Worm (Caenorhabditis elegans): ENCODE results near the gene jtr-1.

Gene jtr-1

ce11 chrIV:1408718-1409117 is 12.0 kb upstream of the jtr-1 start:
- TF ChIP-seq aha-1 (tag) (peak; percentile 61), F44E2.7 (GFP tag; IDR thresholded peaks at IDR 0.05) (0 out of 2 replicates have a peak, but pooled peaks have one; percentile 42), madf-9 (GFP tag; conservative IDR thresholded peaks at IDR 0.05) (no peak), rbr-2 (tag; optimal IDR thresholded peaks at IDR 0.05) (no peak), nhr-76 (tag; optimal IDR thresholded peaks at IDR 0.05) (no peak), unc-39 (tag; optimal IDR thresholded peaks at IDR 0.05) (no peak), ceh-28 (tag; optimal IDR thresholded peaks at IDR 0.05) (peak; percentile 93), cey-2 (tag; optimal IDR thresholded peaks at IDR 0.05; ENCODE audit: borderline replicate concordance, insufficient read depth) (no peak), pqm-1 (tag; optimal IDR thresholded peaks at IDR 0.05) (no peak)

- TF ChIP-seq lin-38 (GFP tag; IDR thresholded peaks at IDR 0.05) (no peak), dve-1 (tag; optimal IDR thresholded peaks at IDR 0.05; ENCODE audit: insufficient read depth) (no peak), zfp-2 (tag; optimal IDR thresholded peaks at IDR 0.05) (no peak), D1046.2 (GFP tag; IDR thresholded peaks at IDR 0.05) (no peak), ceh-28 (tag; optimal IDR thresholded peaks at IDR 0.05) (no peak), ZK337.2 (GFP tag; IDR thresholded peaks at IDR 0.05) (no peak), ZK546.5 (tag; optimal IDR thresholded peaks at IDR 0.05) (no peak), Y48G9A.11 (GFP tag; IDR thresholded peaks at IDR 0.05) (no peak), set-16 (GFP tag; IDR thresholded peaks at IDR 0.05) (no peak), attf-4 (tag; optimal IDR thresholded peaks at IDR 0.05) (no peak), fos-1 (tag; optimal IDR thresholded peaks at IDR 0.05) (no peak), nhr-6 (tag; optimal IDR thresholded peaks at IDR 0.05) (no peak), zfp-3 (GFP tag; conservative IDR thresholded peaks at IDR 0.05) (no peak), ztf-11 (tag; optimal IDR thresholded peaks at IDR 0.05) (no peak), mdl-1 (tag; optimal IDR thresholded peaks at IDR 0.05) (no peak), skn-1 (tag; optimal IDR thresholded peaks at IDR 0.05) (no peak), lin-39 (tag; optimal IDR thresholded peaks at IDR 0.05) (no peak)
Measured at ce11 chrIV:1409941-1410340, 10.8 kb upstream of the jtr-1 start, which contains the start of gene rpc-11. Gene rpc-11, minus strand, starts transcription at chrIV:1410041.

- TF ChIP-seq zip-11 (GFP tag; IDR thresholded peaks at IDR 0.05) (no peak), fos-1 (tag; optimal IDR thresholded peaks at IDR 0.05) (no peak), gei-8 (GFP tag; optimal IDR thresholded peaks at IDR 0.05) (no peak), hif-1 (tag; optimal IDR thresholded peaks at IDR 0.05) (peak in 1 of 2 experiments; percentile 92), pha-4 (GFP tag; IDR thresholded peaks at IDR 0.05) (no peak; the same call in 1 of the 2 replicates), pha-4 (tag; optimal IDR thresholded peaks at IDR 0.05) (no peak), set-16 (GFP tag; IDR thresholded peaks at IDR 0.05) (peak; percentile 77), F37D6.2 (tag; optimal IDR thresholded peaks at IDR 0.05) (peak; percentile 62), nhr-41 (GFP tag; IDR thresholded peaks at IDR 0.05) (no peak), nhr-10 (tag; optimal IDR thresholded peaks at IDR 0.05) (no peak), lim-7 (GFP tag; IDR thresholded peaks at IDR 0.05) (no peak), nhr-28 (tag; optimal IDR thresholded peaks at IDR 0.05) (peak; percentile 84), ama-1 (optimal IDR thresholded peaks at IDR 0.05) (peak; percentile 67), unc-39 (tag; optimal IDR thresholded peaks at IDR 0.05) (no peak), nhr-11 (tag; optimal IDR thresholded peaks at IDR 0.05) (peak; percentile 84), aha-1 (tag) (peak; percentile 99), T20F7.1 (GFP tag; optimal IDR thresholded peaks at IDR 0.05) (no peak), F26F4.8 (GFP tag; conservative IDR thresholded peaks at IDR 0.05) (no peak), php-3 (GFP tag; IDR thresholded peaks at IDR 0.05) (no peak), nhr-77 (tag; optimal IDR thresholded peaks at IDR 0.05) (peak; percentile 91), mep-1 (tag; optimal IDR thresholded peaks at IDR 0.05) (peak; percentile 89), daf-8 (GFP tag; IDR thresholded peaks at IDR 0.05) (no peak), ctbp-1 (GFP tag; IDR thresholded peaks at IDR 0.05) (no peak), zip-2 (tag; optimal IDR thresholded peaks at IDR 0.05) (no peak), zfp-3 (GFP tag; conservative IDR thresholded peaks at IDR 0.05) (no peak; the same call in 1 of the 2 replicates), nhr-6 (tag; optimal IDR thresholded peaks at IDR 0.05) (peak; percentile 70), snpc-4 (tag; optimal IDR thresholded peaks at IDR 0.05) (no peak), ceh-62 (tag; optimal IDR thresholded peaks at IDR 0.05) (no peak), mxl-2 (GFP tag; conservative IDR thresholded peaks at IDR 0.05) (no peak), unc-130 (GFP tag; optimal IDR thresholded peaks at IDR 0.05) (peak; percentile 67)
Measured at ce11 chrIV:1419795-1420509, 777 bp upstream of the jtr-1 start, which contains the start of gene Y77E11A.7. Gene Y77E11A.7, minus strand, starts transcription at chrIV:1419849.

Data from whole organism, L4 larva.